Fruit fly (Drosophila melanogaster): Measurements from ENCODE around the gene CG33700.

DNA sequence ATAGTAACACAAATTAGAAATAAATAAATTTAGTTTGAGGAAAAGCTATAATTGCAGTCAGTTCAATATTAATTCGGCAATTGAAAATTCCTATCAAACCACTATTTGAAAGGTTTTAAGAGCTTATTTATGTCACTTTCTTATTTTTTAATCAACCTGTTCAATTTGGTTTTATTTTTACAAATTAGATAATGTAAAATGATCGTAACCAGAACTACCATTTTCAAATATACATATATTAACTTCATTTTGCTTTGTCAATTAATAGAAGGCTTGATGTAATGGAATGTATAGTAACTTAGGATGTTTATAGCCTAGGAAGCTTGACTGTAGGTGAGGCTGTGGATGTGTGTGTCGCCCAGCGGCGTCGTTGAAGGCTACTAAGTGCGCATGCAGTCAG lies 58.7 kb downstream of the CG33700 start:
- no peak for TF ChIP-seq pan (optimal IDR thresholded peaks at IDR 0.05)
- TF ChIP-seq usp (GFP tag; optimal IDR thresholded peaks at IDR 0.05), result no peak
- no peak for TF ChIP-seq psq (optimal IDR thresholded peaks at IDR 0.05)
- TF ChIP-seq EcR (GFP tag; optimal IDR thresholded peaks at IDR 0.05), result no peak

Data from whole organism.